Worm (Caenorhabditis elegans) whole organism, L2 larva: Measurements from ENCODE around the gene F54D5.24.

ENCODE experiments used
- C34F6.9 ChIP-seq: fragments of 150-350 bp; optimal IDR thresholded peaks from 2 replicates; lab custom pipeline; 2014; ENCODE audit warnings: missing biosample characterization, missing genetic modification characterization
- F13H6.1 ChIP-seq: sonication (generic microtip); optimal IDR thresholded peaks from 2 replicates; lab custom pipeline; 2016; ENCODE audit warnings: missing genetic modification characterization, missing compliant biosample characterization
- R02D3.7 ChIP-seq: fragments of 150-350 bp; optimal IDR thresholded peaks from 2 replicates; lab custom pipeline; 2014; ENCODE audit warnings: missing biosample characterization, missing genetic modification characterization
- ZK546.5 ChIP-seq: sonication (generic microtip); optimal IDR thresholded peaks from 2 replicates; lab custom pipeline; 2017; ENCODE audit warnings: missing biosample characterization, missing genetic modification characterization
- aly-2 ChIP-seq: fragments of 150-350 bp; optimal IDR thresholded peaks from 2 replicates; lab custom pipeline; 2014; ENCODE audit warnings: missing biosample characterization, missing genetic modification characterization
- ama-1 ChIP-seq: fragments of 150-350 bp; optimal IDR thresholded peaks from 2 replicates; lab custom pipeline; 2018; ENCODE audit warnings: inconsistent platforms
- ceh-16 ChIP-seq: fragments of 150-350 bp; optimal IDR thresholded peaks from 2 replicates; lab custom pipeline; 2014; ENCODE audit warnings: missing biosample characterization, missing genetic modification characterization
- ceh-82 ChIP-seq: fragments of 150-350 bp; optimal IDR thresholded peaks from 2 replicates; lab custom pipeline; 2014; ENCODE audit warnings: missing biosample characterization, missing genetic modification characterization
- crh-2 ChIP-seq: sonication (generic microtip); optimal IDR thresholded peaks from 2 replicates; lab custom pipeline; 2017; ENCODE audit warnings: missing biosample characterization, missing genetic modification characterization
- dmd-4 ChIP-seq: sonication (generic microtip); optimal IDR thresholded peaks from 2 replicates; lab custom pipeline; 2017; ENCODE audit warnings: missing biosample characterization, missing genetic modification characterization
- egl-27 ChIP-seq: sonication (generic microtip); optimal IDR thresholded peaks from 3 replicates; lab custom pipeline; 2017; ENCODE audit warnings: missing biosample characterization, missing genetic modification reagents, missing genetic modification characterization
- elt-1 ChIP-seq: fragments of 150-350 bp; optimal IDR thresholded peaks from 2 replicates; lab custom pipeline; 2014; ENCODE audit warnings: missing biosample characterization, missing genetic modification characterization
- elt-3 ChIP-seq: sonication (generic microtip); optimal IDR thresholded peaks from 2 replicates; lab custom pipeline; 2017; ENCODE audit warnings: missing biosample characterization, missing genetic modification characterization
- fos-1 ChIP-seq: fragments of 150-350 bp; optimal IDR thresholded peaks from 2 replicates; lab custom pipeline; 2014; ENCODE audit warnings: missing biosample characterization, missing genetic modification characterization
- gmeb-1 ChIP-seq: fragments of 150-350 bp; optimal IDR thresholded peaks from 2 replicates; lab custom pipeline; 2014; ENCODE audit warnings: missing biosample characterization, missing genetic modification characterization
- lin-11 ChIP-seq: fragments of 150-350 bp; sonication (generic microtip); optimal IDR thresholded peaks from 2 replicates; lab custom pipeline; 2014; ENCODE audit warnings: missing biosample characterization, missing genetic modification characterization, inconsistent platforms, mixed read lengths
- lin-13 ChIP-seq: fragments of 150-350 bp; optimal IDR thresholded peaks from 2 replicates; lab custom pipeline; 2014; ENCODE audit warnings: missing biosample characterization, missing genetic modification reagents, missing genetic modification characterization
- lin-39 ChIP-seq: fragments of 150-350 bp; optimal IDR thresholded peaks from 2 replicates; lab custom pipeline; 2014; ENCODE audit warnings: missing biosample characterization, missing genetic modification reagents, missing genetic modification characterization
- lsy-2 ChIP-seq, 2 experiments: fragments of 150-350 bp in 1 of 2; sonication (generic microtip) in 1 of 2; optimal IDR thresholded peaks; 2 replicates each; lab custom pipeline; 2014 to 2017; ENCODE audit warnings: missing biosample characterization in 2 of 2, missing genetic modification characterization in 2 of 2
- nhr-11 ChIP-seq: fragments of 150-350 bp; optimal IDR thresholded peaks from 2 replicates; lab custom pipeline; 2014; ENCODE audit warnings: missing biosample characterization, missing genetic modification characterization
- nhr-12 ChIP-seq: fragments of 150-350 bp; optimal IDR thresholded peaks from 2 replicates; lab custom pipeline; 2014; ENCODE audit warnings: missing biosample characterization, missing genetic modification characterization
- nhr-21 ChIP-seq: fragments of 150-350 bp; optimal IDR thresholded peaks from 2 replicates; lab custom pipeline; 2014; ENCODE audit warnings: missing biosample characterization, missing genetic modification characterization
- nhr-23 ChIP-seq: fragments of 150-350 bp; optimal IDR thresholded peaks from 2 replicates; lab custom pipeline; 2014; ENCODE audit warnings: missing biosample characterization, missing genetic modification reagents, missing genetic modification characterization
- nhr-237 ChIP-seq: fragments of 150-350 bp; optimal IDR thresholded peaks from 2 replicates; lab custom pipeline; 2014; ENCODE audit warnings: missing biosample characterization, missing genetic modification characterization
- nhr-25 ChIP-seq: fragments of 150-350 bp; sonication (generic microtip); optimal IDR thresholded peaks from 3 replicates; lab custom pipeline; 2014; ENCODE audit warnings: missing biosample characterization, missing genetic modification characterization
- nhr-6 ChIP-seq: fragments of 150-350 bp; optimal IDR thresholded peaks from 2 replicates; lab custom pipeline; 2014; ENCODE audit warnings: missing biosample characterization, missing genetic modification characterization
- nhr-77 ChIP-seq: fragments of 150-350 bp; optimal IDR thresholded peaks from 2 replicates; lab custom pipeline; 2014; ENCODE audit warnings: missing biosample characterization, missing genetic modification characterization
- sem-4 ChIP-seq: fragments of 150-350 bp; optimal IDR thresholded peaks from 2 replicates; lab custom pipeline; 2014; ENCODE audit warnings: missing biosample characterization, missing genetic modification reagents, missing genetic modification characterization
- skn-1 ChIP-seq: sonication (generic microtip); optimal IDR thresholded peaks from 2 replicates; lab custom pipeline; 2017; ENCODE audit warnings: missing biosample characterization, missing genetic modification characterization
- sma-3 ChIP-seq: sonication (generic microtip); optimal IDR thresholded peaks from 2 replicates; lab custom pipeline; 2016; ENCODE audit warnings: missing genetic modification reagents, missing genetic modification characterization, missing compliant biosample characterization
- unc-39 ChIP-seq: fragments of 150-350 bp; optimal IDR thresholded peaks from 2 replicates; lab custom pipeline; 2014; ENCODE audit warnings: missing biosample characterization, missing genetic modification characterization
- unc-55 ChIP-seq: fragments of 150-350 bp; sonication (generic microtip); optimal IDR thresholded peaks from 3 replicates; lab custom pipeline; 2014; ENCODE audit warnings: missing biosample characterization, missing genetic modification reagents, missing genetic modification characterization
- zag-1 ChIP-seq: fragments of 150-350 bp; optimal IDR thresholded peaks from 2 replicates; lab custom pipeline; 2014; ENCODE audit warnings: missing biosample characterization, missing genetic modification characterization
- ztf-1 ChIP-seq: fragments of 200-800 bp; sonication (Bioruptor generic); conservative IDR thresholded peaks from 2 replicates; pipeline ENCODE4 v1.3.6; 2022; ENCODE audit warnings: missing genetic modification characterization, missing compliant biosample characterization
- ztf-4 ChIP-seq: fragments of 150-350 bp; optimal IDR thresholded peaks from 2 replicates; lab custom pipeline; 2014; ENCODE audit warnings: missing biosample characterization, missing genetic modification characterization

The F54D5.24 gene

DNA sequence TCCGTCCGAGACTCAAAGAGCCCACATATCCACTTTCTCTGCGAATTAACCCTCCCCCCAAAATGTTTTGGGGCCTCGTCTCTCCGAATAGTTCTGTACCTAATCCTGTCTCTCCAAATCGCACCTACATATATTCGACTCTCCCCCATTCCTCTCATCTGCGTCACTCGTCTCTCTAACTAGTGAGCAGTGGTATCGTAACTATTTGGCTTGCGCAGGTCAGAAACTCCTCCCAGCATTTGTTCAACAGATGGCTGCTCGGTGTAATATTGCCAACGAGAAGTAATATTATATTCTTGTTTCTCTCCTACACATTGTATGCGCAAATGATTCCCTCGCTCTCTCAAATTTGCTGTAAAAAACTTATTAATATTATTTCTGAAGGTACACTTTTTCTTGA lies at the start of gene F54D5.24:
F54D5.24 (plus strand) TSS at position 316 of the 400 bp plus-strand sequence.
- no peak for TF ChIP-seq zag-1 (tag; lab: Kevin White, UChicago)
- no peak for TF ChIP-seq nhr-11
- TF ChIP-seq egl-27 (tag; lab: Kevin White, UChicago): no peak

DNA sequence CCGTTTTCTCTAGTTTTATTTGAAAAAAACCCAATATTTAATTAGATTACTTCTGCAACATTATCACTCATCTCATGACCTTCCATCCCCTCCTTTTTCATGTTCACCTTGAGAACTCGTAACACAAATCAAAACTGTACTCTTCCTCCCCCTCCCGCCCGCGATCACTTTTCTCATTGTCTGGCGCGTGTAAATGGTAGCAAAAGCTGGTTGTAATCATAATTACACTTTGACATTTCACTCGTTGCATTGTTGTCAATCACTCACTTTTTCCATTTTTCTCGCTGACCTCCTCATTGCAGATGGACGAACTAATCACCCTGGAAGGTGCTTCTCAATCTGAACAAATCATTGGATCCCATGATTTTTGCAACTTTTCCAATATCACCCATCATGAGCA lies 45.4 kb upstream of the F54D5.24 start, which contains the start of gene npr-41:
npr-41 (plus strand) TSS at position 301 of the 400 bp plus-strand sequence.
- TF ChIP-seq ceh-82 (tag; lab: Kevin White, UChicago) (no peak), ZK546.5 (tag; lab: Kevin White, UChicago) (no peak)

DNA sequence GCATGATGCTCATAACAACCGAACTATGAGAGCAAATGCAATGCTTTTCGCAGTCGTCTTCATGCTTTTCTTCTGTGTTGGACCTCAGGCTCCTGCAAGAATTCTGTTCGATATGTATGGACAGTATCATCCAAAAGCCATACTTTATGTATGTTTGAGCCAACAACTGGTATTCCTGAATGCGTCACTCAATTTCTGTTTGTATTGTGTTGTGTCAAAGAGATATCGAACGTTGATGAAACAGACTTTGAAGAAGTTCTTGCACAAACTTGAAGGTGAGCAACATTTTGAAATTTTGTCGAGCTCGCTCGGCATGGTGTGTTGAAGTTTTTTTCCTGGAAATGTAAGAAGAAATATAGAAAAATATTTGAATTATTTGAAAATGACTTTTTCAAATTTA lies 42.8 kb upstream of the F54D5.24 start:
- TF ChIP-seq ZK546.5 (tag; lab: Kevin White, UChicago) (no peak), C34F6.9 (tag; lab: Kevin White, UChicago) (no peak), unc-55 (GFP tag; lab: Kevin White, UChicago) (no peak), dmd-4 (tag; lab: Kevin White, UChicago) (no peak), sem-4 (tag; lab: Kevin White, UChicago) (no peak), ama-1 (lab: Kevin White, UChicago) (no peak), nhr-23 (tag; lab: Kevin White, UChicago) (no peak), lin-13 (GFP tag; lab: Kevin White, UChicago) (no peak), sma-3 (GFP tag; lab: Kevin White, UChicago) (no peak), R02D3.7 (tag; lab: Kevin White, UChicago) (no peak), nhr-25 (tag; lab: Kevin White, UChicago) (no peak), lsy-2 (tag; optimal IDR thresholded peaks at IDR 0.05; lab: Kevin White, UChicago) (no peak), lin-39 (tag; lab: Kevin White, UChicago) (no peak), fos-1 (no peak), egl-27 (tag; lab: Kevin White, UChicago) (no peak), nhr-77 (tag; lab: Kevin White, UChicago) (no peak), crh-2 (tag; lab: Kevin White, UChicago) (no peak), lin-11 (no peak), nhr-237 (no peak)

DNA sequence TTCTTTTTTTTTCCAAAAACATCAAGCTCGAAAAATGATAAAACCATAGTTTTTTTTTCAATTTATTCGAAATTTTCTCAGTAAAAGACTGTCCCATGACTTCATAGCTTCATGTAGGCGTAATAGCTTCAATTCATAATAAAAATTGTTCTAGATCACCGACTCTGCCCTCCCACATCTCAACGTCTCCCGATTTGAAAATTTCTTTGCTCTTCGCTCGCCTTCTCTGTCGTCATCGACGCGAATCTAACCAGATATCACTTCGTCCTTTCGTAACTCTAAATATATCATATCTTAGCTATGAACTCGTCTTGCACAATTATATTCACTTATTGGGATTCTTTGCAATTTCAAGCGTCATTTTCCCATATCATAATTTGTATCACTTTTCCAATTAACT lies 41.0 kb upstream of the F54D5.24 start, which contains the start of gene srh-44:
srh-44 (plus strand) TSS at position 301 of the 400 bp plus-strand sequence.
- TF ChIP-seq nhr-21 (tag; lab: Kevin White, UChicago) (no peak), ztf-4 (tag; lab: Kevin White, UChicago) (no peak), C34F6.9 (tag; lab: Kevin White, UChicago) (no peak), lin-11 (no peak), nhr-25 (tag; lab: Kevin White, UChicago) (no peak), lin-13 (GFP tag; lab: Kevin White, UChicago) (no peak)

DNA sequence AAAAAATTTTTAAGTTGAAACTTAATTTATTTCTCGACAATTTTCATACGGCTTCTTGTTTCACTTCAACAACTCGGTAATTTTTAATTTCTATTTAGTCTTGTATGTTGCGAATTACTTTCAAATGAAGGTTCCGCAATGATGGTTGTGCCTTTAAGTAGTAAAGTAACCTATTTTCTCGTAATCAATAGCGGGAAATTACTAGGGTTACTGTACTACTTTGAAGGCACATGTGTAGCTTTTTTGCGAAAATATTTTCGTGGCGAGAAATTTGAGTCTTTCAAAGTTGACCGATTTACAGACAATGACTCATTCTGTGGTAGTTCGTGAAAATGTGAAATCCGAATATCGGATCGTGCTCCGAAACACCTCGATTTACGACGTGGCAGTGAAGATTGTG lies 37.6 kb upstream of the F54D5.24 start, which contains the start of gene B0334.10:
B0334.10 (plus strand) TSS at position 301 of the 400 bp plus-strand sequence.
- TF ChIP-seq ceh-82 (tag; lab: Kevin White, UChicago) (no peak), sma-3 (GFP tag; lab: Kevin White, UChicago) (no peak), C34F6.9 (tag; lab: Kevin White, UChicago) (no peak), nhr-12 (tag; lab: Kevin White, UChicago) (no peak), elt-3 (tag; lab: Kevin White, UChicago) (no peak), nhr-6 (tag; lab: Kevin White, UChicago) (no peak), F13H6.1 (tag; lab: Kevin White, UChicago) (no peak), zag-1 (tag; lab: Kevin White, UChicago) (no peak), aly-2 (tag; lab: Kevin White, UChicago) (no peak), egl-27 (tag; lab: Kevin White, UChicago) (no peak), unc-39 (tag; lab: Kevin White, UChicago) (no peak), elt-1 (tag; lab: Kevin White, UChicago) (no peak), crh-2 (tag; lab: Kevin White, UChicago) (no peak), ztf-1 (no peak), skn-1 (tag; lab: Kevin White, UChicago) (no peak), ceh-16 (tag; lab: Kevin White, UChicago) (no peak), lin-13 (GFP tag; lab: Kevin White, UChicago) (no peak), unc-55 (GFP tag; lab: Kevin White, UChicago) (no peak), gmeb-1 (tag; lab: Kevin White, UChicago) (no peak)
